Fruit fly (Drosophila melanogaster) whole organism, prepupa: ENCODE results near the gene CG31643.

ENCODE experiments used
- Blimp-1 ChIP-seq: fragments of 200-800 bp; sonication (Bioruptor generic); optimal IDR thresholded peaks from 3 replicates; lab custom pipeline; 2017; ENCODE audit warnings: missing biosample characterization, missing genetic modification characterization, mild to moderate bottlenecking, moderate library complexity, missing genetic modification reagents
- Smox ChIP-seq: fragments of 200-800 bp; sonication (Bioruptor generic); optimal IDR thresholded peaks from 3 replicates; lab custom pipeline; 2016; ENCODE audit warnings: missing biosample characterization, missing genetic modification characterization
- Sox102F ChIP-seq: fragments of 200-800 bp; sonication (Bioruptor generic); optimal IDR thresholded peaks from 2 replicates; lab custom pipeline; 2016; ENCODE audit warnings: missing biosample characterization, mild to moderate bottlenecking, missing genetic modification characterization
- cyc ChIP-seq: fragments of 200-800 bp; sonication (Bioruptor generic); optimal IDR thresholded peaks from 3 replicates; lab custom pipeline; 2016; ENCODE audit warnings: missing biosample characterization, missing genetic modification characterization
- eg ChIP-seq: fragments of 200-800 bp; sonication (Bioruptor generic); IDR thresholded peaks from 3 replicates; pipeline ENCODE4 v1.3.6; 2022; ENCODE audit warnings: missing biosample characterization, missing genetic modification characterization
- topi ChIP-seq: fragments of 200-800 bp; sonication (Bioruptor generic); optimal IDR thresholded peaks from 3 replicates; lab custom pipeline; 2016; ENCODE audit warnings: missing biosample characterization, missing genetic modification characterization

DNA sequence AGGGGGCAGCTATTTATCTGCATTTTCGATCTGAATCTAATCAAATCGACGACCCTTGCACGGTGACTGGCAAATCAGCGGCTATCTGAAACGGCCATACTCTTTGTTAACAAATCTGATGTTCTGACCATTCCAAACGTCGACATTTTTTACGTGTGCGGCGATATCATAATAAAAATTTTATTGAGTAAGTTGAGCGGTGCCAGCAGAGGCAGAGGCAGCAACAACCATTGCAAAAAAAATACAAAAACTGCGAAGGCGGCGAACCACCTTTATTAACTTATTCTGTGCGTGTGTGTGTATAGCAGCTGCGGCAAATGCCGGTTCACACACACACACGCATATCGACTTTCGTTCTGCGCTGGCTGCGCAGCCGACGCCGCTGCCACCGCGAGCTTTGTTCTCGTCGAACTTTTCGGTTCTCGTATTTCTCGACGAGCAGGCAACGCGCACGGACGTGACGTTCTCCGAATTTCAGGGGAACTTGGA lies 44.3 kb downstream of the CG31643 start, which contains the start of gene Kr-h1:
- TF ChIP-seq eg (GFP tag; lab: Robert Waterston, UW): no peak
- TF ChIP-seq Sox102F: no peak
- TF ChIP-seq topi (GFP tag; lab: Kevin White, UChicago): no peak
- peak; percentile 54 for TF ChIP-seq Blimp-1 (GFP tag; lab: Kevin White, UChicago)
- TF ChIP-seq Smox (GFP tag; lab: Kevin White, UChicago): no peak
- TF ChIP-seq cyc (GFP tag; lab: Kevin White, UChicago): no peak
